Fruit fly (Drosophila melanogaster) whole organism, adult: ENCODE results near the gene CG2111.

ENCODE experiments used
- CG11617 ChIP-seq: fragments of 200-800 bp; sonication (Bioruptor generic); optimal IDR thresholded peaks from 2 replicates; lab custom pipeline; 2017; ENCODE audit warnings: mild to moderate bottlenecking, missing biosample characterization, missing genetic modification reagents, missing genetic modification characterization
- CG12768 ChIP-seq: fragments of 200-800 bp; sonication (Bioruptor generic); optimal IDR thresholded peaks from 2 replicates; lab custom pipeline; 2017; ENCODE audit warnings: missing biosample characterization, missing genetic modification characterization, mild to moderate bottlenecking, moderate library complexity, missing genetic modification reagents
- CG33017 ChIP-seq: fragments of 200-800 bp; sonication (Bioruptor generic); optimal IDR thresholded peaks from 2 replicates; lab custom pipeline; 2018; ENCODE audit warnings: missing biosample characterization, mild to moderate bottlenecking, missing genetic modification characterization, moderate library complexity
- CG7045 ChIP-seq: fragments of 200-800 bp; sonication (Bioruptor generic); optimal IDR thresholded peaks from 2 replicates; lab custom pipeline; 2017; ENCODE audit warnings: missing biosample characterization, mild to moderate bottlenecking, missing genetic modification characterization
- CG7101 ChIP-seq: fragments of 200-800 bp; sonication (Bioruptor generic); optimal IDR thresholded peaks from 2 replicates; lab custom pipeline; 2018; ENCODE audit warnings: missing biosample characterization, mild to moderate bottlenecking, missing genetic modification characterization, moderate library complexity
- bab1 ChIP-seq: fragments of 200-800 bp; sonication (Bioruptor generic); optimal IDR thresholded peaks from 3 replicates; lab custom pipeline; 2019; ENCODE audit warnings: missing biosample characterization, mild to moderate bottlenecking, missing genetic modification characterization, moderate library complexity
- cic ChIP-seq: fragments of 200-800 bp; sonication (Bioruptor generic); optimal IDR thresholded peaks from 2 replicates; lab custom pipeline; 2017; ENCODE audit warnings: missing biosample characterization, mild to moderate bottlenecking, missing genetic modification characterization, moderate library complexity

DNA sequence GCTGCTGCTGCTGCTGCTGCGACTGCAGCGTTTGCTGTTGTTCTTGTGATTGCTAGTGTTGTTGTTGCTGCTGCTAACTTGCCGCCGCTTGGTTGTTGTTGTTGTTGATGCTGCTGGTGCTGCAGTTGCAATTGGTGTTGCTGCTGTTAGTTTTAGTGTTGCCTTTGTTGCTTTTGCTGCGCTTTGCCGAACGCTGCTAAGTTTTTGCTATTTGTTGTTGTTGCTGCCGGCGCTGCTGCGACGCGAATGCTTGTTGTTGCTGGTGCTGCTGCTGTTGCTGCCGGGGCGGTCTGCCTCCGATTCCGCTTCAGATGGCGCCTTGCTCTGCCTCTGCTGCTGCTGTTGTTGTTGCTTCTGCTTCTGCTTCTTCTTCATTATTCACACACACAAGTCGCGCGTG, 39.0 kb upstream of the CG2111 start:
- TF ChIP-seq bab1 (no peak), CG33017 (tag; lab: Kevin White, UChicago) (no peak), CG11617 (GFP tag; lab: Kevin White, UChicago) (no peak), CG12768 (GFP tag; lab: Kevin White, UChicago) (no peak), cic (no peak), CG7101 (tag; lab: Kevin White, UChicago) (no peak), CG7045 (GFP tag; lab: Kevin White, UChicago) (no peak)
